Worm (Caenorhabditis elegans) whole organism, young adult: ENCODE data around the gene kin-19.

Experiments used
- F55B11.4 ChIP-seq: sonication (generic microtip); optimal IDR thresholded peaks from 2 replicates; lab custom pipeline; 2016; ENCODE audit warnings: missing compliant biosample characterization, missing genetic modification characterization, borderline replicate concordance; ENCODE audit not compliant: insufficient read depth
- K12H6.12 ChIP-seq: fragments of 200-800 bp; sonication (Bioruptor generic); optimal IDR thresholded peaks from 2 replicates; lab custom pipeline; 2018; ENCODE audit warnings: mild to moderate bottlenecking, missing genetic modification characterization, missing compliant biosample characterization
- bed-2 ChIP-seq: fragments of 200-800 bp; sonication (Bioruptor generic); IDR thresholded peaks from 2 replicates; pipeline ENCODE4 v1.3.6; 2022; ENCODE audit warnings: missing genetic modification reagents, missing genetic modification characterization, missing compliant biosample characterization
- ceh-79 ChIP-seq: sonication (generic microtip); optimal IDR thresholded peaks from 2 replicates; lab custom pipeline; 2017; ENCODE audit warnings: mild to moderate bottlenecking, missing genetic modification characterization, missing compliant biosample characterization
- lin-54 ChIP-seq: fragments of 200-800 bp; sonication (Bioruptor generic); optimal IDR thresholded peaks from 2 replicates; lab custom pipeline; 2018; ENCODE audit warnings: mild to moderate bottlenecking, missing genetic modification characterization, missing compliant biosample characterization
- pha-4 ChIP-seq: fragments of 150-350 bp; sonication (generic microtip); optimal IDR thresholded peaks from 2 replicates; lab custom pipeline; 2014; ENCODE audit warnings: missing biosample characterization, missing genetic modification reagents, missing genetic modification characterization
- snpc-4 ChIP-seq, 5 experiments: fragments of 150-350 bp in 1 of 5; sonication (generic microtip) in 4 of 5; optimal IDR thresholded peaks; 2 replicates each; lab custom pipeline; 2014 to 2018; ENCODE audit warnings: missing genetic modification characterization in 5 of 5, missing biosample characterization in 3 of 5, antibody characterized with exemption in 2 of 5, mild to moderate bottlenecking in 2 of 5, missing compliant biosample characterization in 2 of 5, missing genotype in 2 of 5, moderate library complexity in 2 of 5, missing genetic modification reagents in 1 of 5
- unc-62 ChIP-seq: fragments of 150-350 bp; optimal IDR thresholded peaks from 2 replicates; lab custom pipeline; 2014; ENCODE audit warnings: missing biosample characterization, missing genetic modification reagents, missing genetic modification characterization

DNA sequence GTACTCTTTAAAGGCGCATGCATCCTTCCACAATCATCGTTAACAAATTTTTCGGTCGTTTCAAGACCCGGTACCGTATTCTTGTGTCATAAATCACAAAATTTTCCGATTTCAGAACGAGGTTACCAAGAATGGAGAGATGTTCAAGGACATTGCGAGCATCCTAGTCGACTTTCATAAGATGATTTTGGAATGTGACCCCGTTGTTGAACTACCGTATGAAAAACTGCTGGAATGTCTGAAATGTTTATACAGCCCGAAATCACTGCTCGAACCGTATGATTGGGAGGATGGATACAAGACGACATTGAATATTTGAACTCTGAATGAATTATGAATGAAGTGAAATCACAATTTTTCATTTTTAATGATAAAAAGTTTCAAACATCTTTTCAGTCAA, 6.5 kb upstream of the kin-19 start:
- no peak for TF ChIP-seq unc-62 (GFP tag; lab: Kevin White, UChicago)
- no peak for TF ChIP-seq F55B11.4 (tag; lab: Kevin White, UChicago)
- TF ChIP-seq K12H6.12 (tag; lab: Kevin White, UChicago) = no peak
- no peak for TF ChIP-seq ceh-79
- TF ChIP-seq lin-54 (GFP tag; lab: Kevin White, UChicago) = peak; percentile 40
- TF ChIP-seq bed-2 (GFP tag; lab: Robert Waterston, UW) = no peak
- TF ChIP-seq snpc-4 (GFP tag; optimal IDR thresholded peaks at IDR 0.05; lab: Kevin White, UChicago) = no peak
- TF ChIP-seq snpc-4 (tag; optimal IDR thresholded peaks at IDR 0.05; lab: Kevin White, UChicago) = no peak
- no peak for TF ChIP-seq pha-4 (tag; lab: Kevin White, UChicago)
